Fruit fly (Drosophila melanogaster): Measurements from ENCODE around the gene Gr93a.

dm6 chr3R:21831040-21831439 is 1.3 kb upstream of the Gr93a start:
- TF ChIP-seq insv (optimal IDR thresholded peaks at IDR 0.05) (no peak), psq (optimal IDR thresholded peaks at IDR 0.05) (no peak), Myc (optimal IDR thresholded peaks at IDR 0.05) (no peak)

Measured in Kc167 (cell line).